5 worm cellular contexts compared by ENCODE assay signal in genomic region chrX:8719888-8720287, ce11.
TF ChIP-seq lines count a peak whose summit lies in the region.

No protein-coding gene starts in this region.

TF ChIP-seq in whole organism, L1 larva, 84 proteins besides CTCF, POLR2A, EP300 and RAD21:
- TF ChIP-seq lin-35 (GFP tag; optimal IDR thresholded peaks at IDR 0.05; lab: Kevin White, UChicago) (peak in 1 of 2 experiments; percentile 2), elt-3 (tag; optimal IDR thresholded peaks at IDR 0.05; lab: Kevin White, UChicago) (no peak), swsn-7 (tag; optimal IDR thresholded peaks at IDR 0.05; lab: Kevin White, UChicago) (no peak), nhr-71 (tag; optimal IDR thresholded peaks at IDR 0.05; lab: Kevin White, UChicago) (no peak), nhr-85 (tag; lab: Kevin White, UChicago) (no peak), elt-2 (tag; optimal IDR thresholded peaks at IDR 0.05; lab: Kevin White, UChicago) (peak; percentile 48), efl-3 (GFP tag; optimal IDR thresholded peaks at IDR 0.05; lab: Kevin White, UChicago) (no peak), nhr-20 (tag; optimal IDR thresholded peaks at IDR 0.05; lab: Kevin White, UChicago) (peak; percentile 49)

TF ChIP-seq in whole organism, L2 larva, 48 proteins besides CTCF, POLR2A, EP300 and RAD21:
- TF ChIP-seq skn-1 (tag; optimal IDR thresholded peaks at IDR 0.05; lab: Kevin White, UChicago): no peak
- no peak for TF ChIP-seq peb-1 (tag; optimal IDR thresholded peaks at IDR 0.05; lab: Kevin White, UChicago)
- TF ChIP-seq ZK546.5 (tag; optimal IDR thresholded peaks at IDR 0.05; lab: Kevin White, UChicago): no peak
- TF ChIP-seq sma-9 (GFP tag; optimal IDR thresholded peaks at IDR 0.05; lab: Kevin White, UChicago): peak; percentile 12
- no peak for TF ChIP-seq sma-9 (tag; optimal IDR thresholded peaks at IDR 0.05; lab: Kevin White, UChicago)
- TF ChIP-seq ztf-1 (GFP tag; conservative IDR thresholded peaks at IDR 0.05; lab: Robert Waterston, UW): no peak
- peak; percentile 10 for TF ChIP-seq F13H6.1 (tag; optimal IDR thresholded peaks at IDR 0.05; lab: Kevin White, UChicago)
- no peak for TF ChIP-seq lsy-2 (tag; optimal IDR thresholded peaks at IDR 0.05; lab: Kevin White, UChicago)
- TF ChIP-seq nhr-11 (tag; optimal IDR thresholded peaks at IDR 0.05; lab: Kevin White, UChicago): no peak
- TF ChIP-seq unc-39 (tag; optimal IDR thresholded peaks at IDR 0.05; lab: Kevin White, UChicago): no peak
- no peak for TF ChIP-seq elt-3 (tag; optimal IDR thresholded peaks at IDR 0.05; lab: Kevin White, UChicago)
TF ChIP-seq in whole organism, L2 larva: peak in this region for 2.

TF ChIP-seq in whole organism, L3 larva, 47 proteins besides CTCF, POLR2A, EP300 and RAD21:
- TF ChIP-seq ama-1 (optimal IDR thresholded peaks at IDR 0.05; lab: Kevin White, UChicago) (no peak), sea-2 (GFP tag; optimal IDR thresholded peaks at IDR 0.05; lab: Kevin White, UChicago) (no peak), nhr-28 (tag; optimal IDR thresholded peaks at IDR 0.05; lab: Kevin White, UChicago) (no peak), elt-3 (tag; optimal IDR thresholded peaks at IDR 0.05; lab: Kevin White, UChicago) (no peak), ceh-9 (tag; optimal IDR thresholded peaks at IDR 0.05; lab: Kevin White, UChicago) (no peak), nhr-43 (tag; optimal IDR thresholded peaks at IDR 0.05; lab: Kevin White, UChicago; ENCODE audit: poor library complexity, severe bottlenecking) (no peak), pha-4 (tag; optimal IDR thresholded peaks at IDR 0.05; lab: Kevin White, UChicago) (peak; percentile 67), lin-39 (tag; optimal IDR thresholded peaks at IDR 0.05; lab: Kevin White, UChicago) (no peak), hmg-11 (tag; optimal IDR thresholded peaks at IDR 0.05; lab: Kevin White, UChicago) (no peak), eor-1 (tag; optimal IDR thresholded peaks at IDR 0.05; lab: Kevin White, UChicago) (no peak), nfya-1 (tag; optimal IDR thresholded peaks at IDR 0.05; lab: Kevin White, UChicago; ENCODE audit: insufficient read depth) (no peak), lsy-12 (tag; optimal IDR thresholded peaks at IDR 0.05; lab: Kevin White, UChicago) (no peak), elt-2 (tag; optimal IDR thresholded peaks at IDR 0.05; lab: Kevin White, UChicago) (peak; percentile 78), nhr-76 (tag; optimal IDR thresholded peaks at IDR 0.05; lab: Kevin White, UChicago) (no peak), egl-5 (tag; optimal IDR thresholded peaks at IDR 0.05; lab: Kevin White, UChicago) (no peak), jun-1 (tag; optimal IDR thresholded peaks at IDR 0.05; lab: Kevin White, UChicago) (no peak), unc-39 (tag; optimal IDR thresholded peaks at IDR 0.05; lab: Kevin White, UChicago) (no peak), nhr-67 (tag; optimal IDR thresholded peaks at IDR 0.05; lab: Kevin White, UChicago) (no peak), pqm-1 (tag; optimal IDR thresholded peaks at IDR 0.05; lab: Kevin White, UChicago) (peak; percentile 13), mml-1 (tag; optimal IDR thresholded peaks at IDR 0.05; lab: Kevin White, UChicago) (no peak), ceh-28 (tag; optimal IDR thresholded peaks at IDR 0.05; lab: Kevin White, UChicago) (no peak), skn-1 (tag; optimal IDR thresholded peaks at IDR 0.05; lab: Kevin White, UChicago) (no peak)
TF ChIP-seq in whole organism, L3 larva: peak in this region for 3.

TF ChIP-seq in whole organism, L4 larva, 104 proteins besides CTCF, POLR2A, EP300 and RAD21 (continues in another document):
- no peak for TF ChIP-seq nhr-111 (GFP tag; optimal IDR thresholded peaks at IDR 0.05; lab: Kevin White, UChicago)
- no peak for TF ChIP-seq vab-7 (GFP tag; IDR thresholded peaks at IDR 0.05; lab: Robert Waterston, UW)
- no peak for TF ChIP-seq nhr-10 (tag; optimal IDR thresholded peaks at IDR 0.05; lab: Kevin White, UChicago)
- no peak for TF ChIP-seq zip-2 (tag; optimal IDR thresholded peaks at IDR 0.05; lab: Kevin White, UChicago)
- TF ChIP-seq nhr-237 (tag; optimal IDR thresholded peaks at IDR 0.05; lab: Kevin White, UChicago): no peak
- peak; percentile 93 for TF ChIP-seq dve-1 (tag; optimal IDR thresholded peaks at IDR 0.05; lab: Kevin White, UChicago; ENCODE audit: insufficient read depth)
- TF ChIP-seq mxl-3 (GFP tag; optimal IDR thresholded peaks at IDR 0.05; lab: Kevin White, UChicago): no peak
- TF ChIP-seq ceh-62 (tag; optimal IDR thresholded peaks at IDR 0.05; lab: Kevin White, UChicago): no peak
- TF ChIP-seq hlh-30 (tag; optimal IDR thresholded peaks at IDR 0.05; lab: Kevin White, UChicago; ENCODE audit: insufficient read depth): peak; percentile 45
- TF ChIP-seq hlh-11 (tag; optimal IDR thresholded peaks at IDR 0.05; lab: Kevin White, UChicago): peak; percentile 50
- TF ChIP-seq saeg-2 (GFP tag; IDR thresholded peaks at IDR 0.05; lab: Robert Waterston, UW): no peak
- TF ChIP-seq F10B5.3 (tag; optimal IDR thresholded peaks at IDR 0.05; lab: Kevin White, UChicago): no peak
- no peak for TF ChIP-seq T26A8.4 (GFP tag; IDR thresholded peaks at IDR 0.05; lab: Robert Waterston, UW)
- TF ChIP-seq pqm-1 (tag; optimal IDR thresholded peaks at IDR 0.05; lab: Kevin White, UChicago): peak; percentile 9
- no peak for TF ChIP-seq Y5F2A.4 (GFP tag; optimal IDR thresholded peaks at IDR 0.05; lab: Kevin White, UChicago)
- TF ChIP-seq nhr-25 (tag; optimal IDR thresholded peaks at IDR 0.05; lab: Kevin White, UChicago; ENCODE audit: borderline replicate concordance, insufficient read depth): no peak
- no peak for TF ChIP-seq fos-1 (tag; optimal IDR thresholded peaks at IDR 0.05; lab: Kevin White, UChicago)
- TF ChIP-seq ceh-20 (GFP tag; IDR thresholded peaks at IDR 0.05; lab: Robert Waterston, UW): no peak
- TF ChIP-seq R02D3.7 (tag; optimal IDR thresholded peaks at IDR 0.05; lab: Kevin White, UChicago): no peak
- peak; percentile 81 for TF ChIP-seq php-3 (GFP tag; IDR thresholded peaks at IDR 0.05; lab: Robert Waterston, UW)
- TF ChIP-seq nhr-28 (tag; optimal IDR thresholded peaks at IDR 0.05; lab: Kevin White, UChicago): peak; percentile 59
- no peak for TF ChIP-seq lsy-2 (tag; optimal IDR thresholded peaks at IDR 0.05; lab: Kevin White, UChicago)
- peak in 1 of 2 experiments; percentile 9 for TF ChIP-seq mdl-1 (tag; optimal IDR thresholded peaks at IDR 0.05; lab: Kevin White, UChicago)
- TF ChIP-seq dmd-6 (GFP tag; IDR thresholded peaks at IDR 0.05; lab: Robert Waterston, UW): peak; percentile 83
- TF ChIP-seq attf-4 (tag; optimal IDR thresholded peaks at IDR 0.05; lab: Kevin White, UChicago): no peak
- no peak for TF ChIP-seq Y75B8A.6 (GFP tag; IDR thresholded peaks at IDR 0.05; lab: Robert Waterston, UW)
- TF ChIP-seq lin-13 (GFP tag; optimal IDR thresholded peaks at IDR 0.05; lab: Kevin White, UChicago): no peak
- TF ChIP-seq ztf-11 (tag; optimal IDR thresholded peaks at IDR 0.05; lab: Kevin White, UChicago): no peak
- TF ChIP-seq hif-1 (tag; optimal IDR thresholded peaks at IDR 0.05; lab: Kevin White, UChicago): no peak
- TF ChIP-seq lin-1 (GFP tag; IDR thresholded peaks at IDR 0.05; lab: Robert Waterston, UW): no peak

TF ChIP-seq in whole organism, young adult, 124 proteins besides CTCF, POLR2A, EP300 and RAD21:
- TF ChIP-seq let-607 (tag; optimal IDR thresholded peaks at IDR 0.05; lab: Kevin White, UChicago) (peak in 1 of 2 experiments; percentile 1), ccch-3 (GFP tag; optimal IDR thresholded peaks at IDR 0.05; lab: Kevin White, UChicago) (no peak), zim-3 (tag; optimal IDR thresholded peaks at IDR 0.05; lab: Kevin White, UChicago) (no peak), let-526 (GFP tag; IDR thresholded peaks at IDR 0.05; lab: Robert Waterston, UW) (no peak), ztf-22 (GFP tag; optimal IDR thresholded peaks at IDR 0.05; lab: Kevin White, UChicago) (peak; percentile 9), nhr-80 (tag; optimal IDR thresholded peaks at IDR 0.05; lab: Kevin White, UChicago) (peak; percentile 67)
